Worm (Caenorhabditis elegans): ENCODE results near the gene T13C5.10.
A peak's percentile ranks its signal among the peaks of the same experiment; 100 is the strongest.

Gene T13C5.10

ce11 chrX:6155436-6155835 lies 32.5 kb upstream of the T13C5.10 start:
- TF ChIP-seq nhr-77 (tag; optimal IDR thresholded peaks at IDR 0.05) = no peak
- no peak for TF ChIP-seq skn-1 (tag; optimal IDR thresholded peaks at IDR 0.05)
- TF ChIP-seq unc-39 (tag; optimal IDR thresholded peaks at IDR 0.05) = no peak
- TF ChIP-seq elt-3 (tag; optimal IDR thresholded peaks at IDR 0.05) = no peak
- TF ChIP-seq nhr-129 (tag; optimal IDR thresholded peaks at IDR 0.05) = no peak
- TF ChIP-seq dmd-4 (tag; optimal IDR thresholded peaks at IDR 0.05) = no peak
- TF ChIP-seq nhr-23 (tag; optimal IDR thresholded peaks at IDR 0.05) = no peak
- TF ChIP-seq nhr-6 (tag; optimal IDR thresholded peaks at IDR 0.05) = no peak

- no peak for TF ChIP-seq lin-11 (tag; optimal IDR thresholded peaks at IDR 0.05)
- no peak for TF ChIP-seq peb-1 (tag; optimal IDR thresholded peaks at IDR 0.05)
- no peak for TF ChIP-seq nhr-25 (tag; optimal IDR thresholded peaks at IDR 0.05)
- no peak for TF ChIP-seq unc-62 (GFP tag; optimal IDR thresholded peaks at IDR 0.05)
- no peak for TF ChIP-seq unc-39 (tag; optimal IDR thresholded peaks at IDR 0.05)
- no peak for TF ChIP-seq ZK546.5 (tag; optimal IDR thresholded peaks at IDR 0.05)
- TF ChIP-seq elt-3 (tag; optimal IDR thresholded peaks at IDR 0.05) = no peak
- no peak for TF ChIP-seq aly-2 (tag; optimal IDR thresholded peaks at IDR 0.05)
- no peak for TF ChIP-seq nhr-21 (tag; optimal IDR thresholded peaks at IDR 0.05)
- no peak for TF ChIP-seq R02D3.7 (tag; optimal IDR thresholded peaks at IDR 0.05)
- TF ChIP-seq egl-27 (tag; optimal IDR thresholded peaks at IDR 0.05) = no peak
- TF ChIP-seq dmd-4 (tag; optimal IDR thresholded peaks at IDR 0.05) = no peak
- no peak for TF ChIP-seq crh-2 (tag; optimal IDR thresholded peaks at IDR 0.05)
- no peak for TF ChIP-seq mab-5 (tag; optimal IDR thresholded peaks at IDR 0.05)
- TF ChIP-seq sem-4 (tag; optimal IDR thresholded peaks at IDR 0.05) = no peak
- no peak for TF ChIP-seq unc-55 (GFP tag; optimal IDR thresholded peaks at IDR 0.05)
- no peak for TF ChIP-seq alr-1 (tag; optimal IDR thresholded peaks at IDR 0.05)
Measured at ce11 chrX:6157411-6157916, 30.5 kb upstream of the T13C5.10 start.

ce11 chrX:6159562-6159961 lies 28.4 kb upstream of the T13C5.10 start:
- TF ChIP-seq ceh-82 (tag; optimal IDR thresholded peaks at IDR 0.05) (no peak), R02D3.7 (tag; optimal IDR thresholded peaks at IDR 0.05) (no peak)

- no peak for TF ChIP-seq sem-4 (tag; optimal IDR thresholded peaks at IDR 0.05)
- no peak for TF ChIP-seq C34F6.9 (tag; optimal IDR thresholded peaks at IDR 0.05)
- no peak for TF ChIP-seq ceh-82 (tag; optimal IDR thresholded peaks at IDR 0.05)
Measured at ce11 chrX:6160427-6160826, 27.5 kb upstream of the T13C5.10 start, which contains the start of gene odd-2. odd-2 (minus strand) TSS chrX:6160527.

- TF ChIP-seq snpc-4 (tag; optimal IDR thresholded peaks at IDR 0.05) = no peak
- TF ChIP-seq ZK546.5 (tag; optimal IDR thresholded peaks at IDR 0.05) = no peak
Measured at ce11 chrX:6162037-6162436, 25.9 kb upstream of the T13C5.10 start.

ce11 chrX:6167376-6167775 lies 20.6 kb upstream of the T13C5.10 start:
- no peak for TF ChIP-seq unc-55 (GFP tag; optimal IDR thresholded peaks at IDR 0.05)
- no peak for TF ChIP-seq snpc-4 (tag; optimal IDR thresholded peaks at IDR 0.05)
- no peak for TF ChIP-seq mab-5 (tag; optimal IDR thresholded peaks at IDR 0.05)
- no peak for TF ChIP-seq nhr-6 (tag; optimal IDR thresholded peaks at IDR 0.05)
- TF ChIP-seq ZK546.5 (tag; optimal IDR thresholded peaks at IDR 0.05) = no peak
- no peak for TF ChIP-seq nhr-23 (tag; optimal IDR thresholded peaks at IDR 0.05)
- no peak for TF ChIP-seq R02D3.7 (tag; optimal IDR thresholded peaks at IDR 0.05)
- no peak for TF ChIP-seq unc-62 (GFP tag; optimal IDR thresholded peaks at IDR 0.05)
- TF ChIP-seq nhr-11 (tag; optimal IDR thresholded peaks at IDR 0.05) = no peak
- no peak for TF ChIP-seq lin-39 (tag; optimal IDR thresholded peaks at IDR 0.05)
- no peak for TF ChIP-seq C34F6.9 (tag; optimal IDR thresholded peaks at IDR 0.05)
- no peak for TF ChIP-seq nhr-21 (tag; optimal IDR thresholded peaks at IDR 0.05)
- no peak for TF ChIP-seq nhr-25 (tag; optimal IDR thresholded peaks at IDR 0.05)
- no peak for TF ChIP-seq nhr-237 (tag; optimal IDR thresholded peaks at IDR 0.05)
- TF ChIP-seq peb-1 (tag; optimal IDR thresholded peaks at IDR 0.05) = no peak
- TF ChIP-seq ama-1 (optimal IDR thresholded peaks at IDR 0.05) = no peak
- TF ChIP-seq nhr-77 (tag; optimal IDR thresholded peaks at IDR 0.05) = no peak
- no peak for TF ChIP-seq sem-4 (tag; optimal IDR thresholded peaks at IDR 0.05)
- no peak for TF ChIP-seq unc-39 (tag; optimal IDR thresholded peaks at IDR 0.05)
- TF ChIP-seq gmeb-1 (tag; optimal IDR thresholded peaks at IDR 0.05) = no peak

ce11 chrX:6169252-6169651 lies 18.7 kb upstream of the T13C5.10 start, which contains the start of gene T25B2.2:
T25B2.2 (plus strand) TSS chrX:6169643.
- no peak for TF ChIP-seq unc-55 (GFP tag; optimal IDR thresholded peaks at IDR 0.05)
- TF ChIP-seq sem-4 (tag; optimal IDR thresholded peaks at IDR 0.05) = no peak
- no peak for TF ChIP-seq snpc-4 (tag; optimal IDR thresholded peaks at IDR 0.05)
- peak; percentile 65 for TF ChIP-seq fos-1 (tag; optimal IDR thresholded peaks at IDR 0.05)
- TF ChIP-seq elt-1 (tag; optimal IDR thresholded peaks at IDR 0.05) = no peak

All from whole organism, L2 larva.